Fruit fly (Drosophila melanogaster) whole organism, embryonic: ENCODE data around the gene Myo95E.

ENCODE experiments used
- Antp ChIP-seq: fragments of 200-800 bp; sonication (Bioruptor generic); optimal IDR thresholded peaks from 3 replicates; lab custom pipeline; 2016; ENCODE audit warnings: missing biosample characterization, missing genetic modification characterization
- Awh ChIP-seq: fragments of 200-800 bp; sonication (Bioruptor generic); IDR thresholded peaks from 2 replicates; pipeline ENCODE4, ENCODE4 v1.3.6; 2022; ENCODE audit warnings: missing biosample characterization, missing genetic modification characterization
- CG11456 ChIP-seq: fragments of 200-800 bp; sonication (Bioruptor generic); IDR thresholded peaks from 3 replicates; pipeline ENCODE4 v1.3.6; 2022; ENCODE audit warnings: missing biosample characterization, missing genetic modification characterization
- CG12155 ChIP-seq: fragments of 200-800 bp; sonication (Bioruptor generic); optimal IDR thresholded peaks from 3 replicates; lab custom pipeline; 2016; ENCODE audit warnings: missing biosample characterization, missing genetic modification characterization
- CG13296 ChIP-seq: fragments of 200-800 bp; sonication (Bioruptor generic); optimal IDR thresholded peaks from 3 replicates; lab custom pipeline; 2018; ENCODE audit warnings: missing biosample characterization, mild to moderate bottlenecking, missing genetic modification characterization
- CG16813 ChIP-seq: fragments of 200-800 bp; sonication (Bioruptor generic); IDR thresholded peaks from 3 replicates; pipeline ENCODE4 v1.3.6; 2022; ENCODE audit warnings: missing biosample characterization, missing genetic modification characterization; ENCODE audit not compliant: partially characterized antibody
- CG16863 ChIP-seq: fragments of 200-800 bp; sonication (Bioruptor generic); optimal IDR thresholded peaks from 3 replicates; lab custom pipeline; 2016; ENCODE audit warnings: missing biosample characterization, missing genetic modification characterization
- CG17328 ChIP-seq: fragments of 200-800 bp; sonication (Bioruptor generic); IDR thresholded peaks from 2 replicates; pipeline ENCODE4 v1.3.6; 2022; ENCODE audit warnings: missing biosample characterization, missing genetic modification characterization
- CG17359 ChIP-seq: fragments of 200-800 bp; sonication (Bioruptor generic); optimal IDR thresholded peaks from 3 replicates; lab custom pipeline; 2018; ENCODE audit warnings: missing biosample characterization, mild to moderate bottlenecking, missing genetic modification characterization, moderate library complexity
- CG17612 ChIP-seq: fragments of 200-800 bp; sonication (Bioruptor generic); IDR thresholded peaks from 2 replicates; pipeline ENCODE4 v1.3.6; 2022; ENCODE audit warnings: missing biosample characterization, missing genetic modification characterization
- CG2116 ChIP-seq: fragments of 200-800 bp; sonication (Bioruptor generic); optimal IDR thresholded peaks from 3 replicates; lab custom pipeline; 2018; ENCODE audit warnings: missing biosample characterization, mild to moderate bottlenecking, missing genetic modification characterization
- CG5953 ChIP-seq: fragments of 200-800 bp; sonication (Bioruptor generic); IDR thresholded peaks from 2 replicates; pipeline ENCODE4 v1.3.6; 2022; ENCODE audit warnings: missing biosample characterization, missing genetic modification characterization
- CG6813 ChIP-seq: fragments of 200-800 bp; sonication (Bioruptor generic); optimal IDR thresholded peaks from 2 replicates; lab custom pipeline; 2017; ENCODE audit warnings: missing biosample characterization, missing genetic modification characterization, mild to moderate bottlenecking, moderate library complexity, missing genetic modification reagents
- CG6854 ChIP-seq: fragments of 200-800 bp; sonication (Bioruptor generic); optimal IDR thresholded peaks from 3 replicates; lab custom pipeline; 2017; ENCODE audit warnings: missing biosample characterization, mild to moderate bottlenecking, missing genetic modification characterization
- CG7271 ChIP-seq: fragments of 200-800 bp; sonication (Bioruptor generic); optimal IDR thresholded peaks from 2 replicates; lab custom pipeline; 2018; ENCODE audit warnings: missing biosample characterization, mild to moderate bottlenecking, missing genetic modification characterization, moderate library complexity
- CG7839 ChIP-seq: fragments of 200-800 bp; sonication (Bioruptor generic); optimal IDR thresholded peaks from 3 replicates; lab custom pipeline; 2018; ENCODE audit warnings: missing biosample characterization, mild to moderate bottlenecking, missing genetic modification characterization, moderate library complexity
- CG8944 ChIP-seq: fragments of 200-800 bp; sonication (Bioruptor generic); optimal IDR thresholded peaks from 3 replicates; lab custom pipeline; 2016; ENCODE audit warnings: missing biosample characterization, missing genetic modification characterization
- CG9876 ChIP-seq: fragments of 200-800 bp; sonication (Bioruptor generic); optimal IDR thresholded peaks from 2 replicates; lab custom pipeline; 2016; ENCODE audit warnings: missing biosample characterization, missing genetic modification characterization
- CHES-1-like ChIP-seq: fragments of 200-800 bp; sonication (Bioruptor generic); optimal IDR thresholded peaks from 2 replicates; lab custom pipeline; 2016; ENCODE audit warnings: missing biosample characterization, missing genetic modification characterization
- CrebB ChIP-seq: fragments of 200-800 bp; sonication (Bioruptor generic); optimal IDR thresholded peaks from 3 replicates; lab custom pipeline; 2018; ENCODE audit warnings: missing biosample characterization, mild to moderate bottlenecking, missing genetic modification characterization
- Dll ChIP-seq: fragments of 200-800 bp; sonication (Bioruptor generic); IDR thresholded peaks from 4 replicates; pipeline ENCODE4 v1.3.6; 2022; ENCODE audit warnings: missing biosample characterization, missing genetic modification characterization; ENCODE audit not compliant: partially characterized antibody
- Elba2 ChIP-seq: fragments of 200-800 bp; sonication (Bioruptor generic); optimal IDR thresholded peaks from 3 replicates; lab custom pipeline; 2016; ENCODE audit warnings: missing biosample characterization, missing genetic modification characterization
- Hmx ChIP-seq: fragments of 200-800 bp; sonication (Bioruptor generic); optimal IDR thresholded peaks from 2 replicates; lab custom pipeline; 2016; ENCODE audit warnings: missing biosample characterization, missing genetic modification characterization
- Hr51 ChIP-seq, 2 experiments: fragments of 200-800 bp; sonication (Bioruptor generic); optimal IDR thresholded peaks; 2 replicates in 1 of 2; 3 replicates in 1 of 2; lab custom pipeline; 2016 to 2018; ENCODE audit warnings: missing biosample characterization in 2 of 2, missing genetic modification characterization in 2 of 2, mild to moderate bottlenecking in 1 of 2, moderate library complexity in 1 of 2
- Hr78 ChIP-seq, 2 experiments: fragments of 200-800 bp in 1 of 2; fragments of >200 bp in 1 of 2; sonication (Bioruptor generic) in 1 of 2; optimal IDR thresholded peaks; 2 replicates each; lab custom pipeline; 2017 to 2019; ENCODE audit warnings: missing biosample characterization in 2 of 2, missing genetic modification characterization in 2 of 2, mild to moderate bottlenecking in 1 of 2, moderate library complexity in 1 of 2
- Mad ChIP-seq: fragments of 200-800 bp; sonication (Bioruptor generic); optimal IDR thresholded peaks from 2 replicates; lab custom pipeline; 2016; ENCODE audit warnings: missing biosample characterization, missing genetic modification characterization
- Meics ChIP-seq: fragments of 200-800 bp; sonication (Bioruptor generic); optimal IDR thresholded peaks from 2 replicates; lab custom pipeline; 2017; ENCODE audit warnings: missing biosample characterization, mild to moderate bottlenecking, missing genetic modification characterization
- Optix ChIP-seq: fragments of 200-800 bp; sonication (Bioruptor generic); IDR thresholded peaks from 3 replicates; pipeline ENCODE4 v1.3.6; 2022; ENCODE audit warnings: missing biosample characterization, missing genetic modification characterization
- PHDP ChIP-seq: fragments of 200-800 bp; sonication (Bioruptor generic); optimal IDR thresholded peaks from 3 replicates; lab custom pipeline; 2018; ENCODE audit warnings: missing biosample characterization, mild to moderate bottlenecking, missing genetic modification characterization, moderate library complexity
- Poxn ChIP-seq: fragments of 200-800 bp; sonication (Bioruptor generic); IDR thresholded peaks from 2 replicates; pipeline ENCODE4 v1.3.6; 2022; ENCODE audit warnings: missing biosample characterization, missing genetic modification characterization
- Sin3A ChIP-seq: fragments of >200 bp; optimal IDR thresholded peaks from 2 replicates; lab custom pipeline; 2018
- Sox100B ChIP-seq: fragments of 200-800 bp; sonication (Bioruptor generic); optimal IDR thresholded peaks from 3 replicates; lab custom pipeline; 2018; ENCODE audit warnings: missing biosample characterization, mild to moderate bottlenecking, missing genetic modification characterization
- ewg ChIP-seq: fragments of 200-800 bp; sonication (Bioruptor generic); optimal IDR thresholded peaks from 3 replicates; lab custom pipeline; 2017; ENCODE audit warnings: mild to moderate bottlenecking, missing biosample characterization, missing genetic modification reagents, missing genetic modification characterization
- gsb-n ChIP-seq: fragments of 200-800 bp; sonication (Bioruptor generic); optimal IDR thresholded peaks from 3 replicates; lab custom pipeline; 2018; ENCODE audit warnings: missing biosample characterization, mild to moderate bottlenecking, missing genetic modification characterization
- insv ChIP-seq, 2 experiments: fragments of 200-800 bp; sonication (Bioruptor generic); optimal IDR thresholded peaks; 3 replicates each; lab custom pipeline; 2016 to 2018; ENCODE audit warnings: missing biosample characterization in 2 of 2, missing genetic modification characterization in 2 of 2
- lbe ChIP-seq: fragments of 200-800 bp; sonication (Bioruptor generic); optimal IDR thresholded peaks from 2 replicates; lab custom pipeline; 2016; ENCODE audit warnings: missing biosample characterization, mild to moderate bottlenecking, missing genetic modification characterization
- lilli ChIP-seq: fragments of 200-800 bp; sonication (Bioruptor generic); optimal IDR thresholded peaks from 3 replicates; lab custom pipeline; 2016; ENCODE audit warnings: missing biosample characterization, missing genetic modification characterization
- lov ChIP-seq, 2 experiments: fragments of 200-800 bp in 1 of 2; fragments of >200 bp in 1 of 2; sonication (Bioruptor generic) in 1 of 2; IDR thresholded peaks in 1 of 2; optimal IDR thresholded peaks in 1 of 2; 2 replicates in 1 of 2; 3 replicates in 1 of 2; pipeline versions ENCODE4 v1.3.6 to Lab custom; 2017 to 2022; ENCODE audit warnings: missing biosample characterization in 1 of 2, missing genetic modification characterization in 1 of 2
- luna ChIP-seq: fragments of 200-800 bp; sonication (Bioruptor generic); optimal IDR thresholded peaks from 2 replicates; lab custom pipeline; 2016; ENCODE audit warnings: missing biosample characterization, missing genetic modification characterization
- nerfin-1 ChIP-seq: fragments of 200-800 bp; sonication (Bioruptor generic); optimal IDR thresholded peaks from 3 replicates; lab custom pipeline; 2019; ENCODE audit warnings: missing biosample characterization, mild to moderate bottlenecking, missing genetic modification characterization, moderate library complexity
- nmo ChIP-seq: fragments of 200-800 bp; sonication (Bioruptor generic); optimal IDR thresholded peaks from 2 replicates; lab custom pipeline; 2018; ENCODE audit warnings: missing biosample characterization, mild to moderate bottlenecking, missing genetic modification characterization, moderate library complexity
- pho ChIP-seq: fragments of 200-800 bp; sonication (Bioruptor generic); optimal IDR thresholded peaks from 2 replicates; lab custom pipeline; 2016; ENCODE audit warnings: missing biosample characterization, missing genetic modification characterization
- pnt ChIP-seq: fragments of 200-800 bp; sonication (Bioruptor generic); optimal IDR thresholded peaks from 3 replicates; lab custom pipeline; 2016; ENCODE audit warnings: missing biosample characterization, missing genetic modification characterization
- sens ChIP-seq: fragments of 200-800 bp; sonication (Bioruptor generic); peaks from one replicate; lab custom pipeline; 2016; ENCODE audit warnings: missing biosample characterization, missing genetic modification characterization
- slou ChIP-seq: fragments of 200-800 bp; sonication (Bioruptor generic); optimal IDR thresholded peaks from 3 replicates; lab custom pipeline; 2016; ENCODE audit warnings: missing biosample characterization, missing genetic modification characterization
- sna ChIP-seq: fragments of 200-800 bp; sonication (Bioruptor generic); IDR thresholded peaks from 2 replicates; pipeline ENCODE4 v1.3.6; 2022; ENCODE audit warnings: missing biosample characterization, missing genetic modification characterization; ENCODE audit not compliant: partially characterized antibody
- tna ChIP-seq: fragments of 200-800 bp; sonication (Bioruptor generic); IDR thresholded peaks from 2 replicates; pipeline ENCODE4 v1.3.6; 2022; ENCODE audit warnings: missing biosample characterization, missing genetic modification characterization; ENCODE audit not compliant: partially characterized antibody
- ttk ChIP-seq: fragments of 200-800 bp; sonication (Bioruptor generic); IDR thresholded peaks from 2 replicates; pipeline ENCODE4 v2.1.2; 2022; ENCODE audit warnings: missing biosample characterization, missing genetic modification characterization
- zen ChIP-seq: fragments of 200-800 bp; sonication (Bioruptor generic); optimal IDR thresholded peaks from 3 replicates; lab custom pipeline; 2018; ENCODE audit warnings: missing biosample characterization, mild to moderate bottlenecking, missing genetic modification characterization, moderate library complexity

Gene Myo95E

DNA sequence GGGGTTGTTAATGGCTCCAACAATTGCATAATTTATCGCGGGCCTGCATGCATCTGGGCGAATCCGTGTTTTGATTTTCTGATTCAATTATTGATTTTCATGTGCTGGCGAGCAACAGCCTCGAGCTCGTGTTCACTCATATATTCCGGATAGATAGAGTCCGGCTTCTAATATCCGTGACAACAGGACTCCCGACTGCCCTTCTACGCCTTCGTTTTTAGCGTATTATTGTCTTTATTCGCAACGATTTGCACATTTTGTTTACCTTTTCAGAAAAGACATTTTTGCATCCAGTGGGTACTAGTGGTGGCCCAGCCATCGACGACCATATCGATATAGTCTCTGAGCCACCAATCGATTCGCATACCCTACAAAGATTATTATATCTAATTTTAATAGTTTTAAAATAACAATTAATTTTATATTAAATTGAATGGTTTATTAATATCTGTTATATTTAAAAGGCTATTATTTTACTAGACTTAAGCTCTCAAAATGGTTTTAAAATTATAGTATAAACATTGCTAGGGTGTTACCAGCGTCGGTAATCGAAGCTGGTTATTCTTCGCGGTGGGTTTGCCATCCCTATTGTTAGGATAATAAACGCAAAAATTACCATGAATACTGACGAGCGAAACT, at the start of gene Myo95E, which contains the start of gene TBC1d7 (continued):
- TF ChIP-seq insv (GFP tag; optimal IDR thresholded peaks at IDR 0.05; lab: Kevin White, UChicago) (no peak), lbe (peak; percentile 86), Hmx (no peak), CG6813 (GFP tag; lab: Kevin White, UChicago) (peak; percentile 65), ewg (GFP tag; lab: Kevin White, UChicago) (peak; percentile 72), nerfin-1 (tag; lab: Kevin White, UChicago) (peak; percentile 78), ttk (GFP tag; lab: Robert Waterston, UW) (peak; percentile 92), CG11456 (GFP tag; lab: Robert Waterston, UW) (peak; percentile 87), PHDP (tag; lab: Kevin White, UChicago) (peak; percentile 90), CG16813 (GFP tag; lab: Robert Waterston, UW) (peak; percentile 75), sens (GFP tag; lab: Kevin White, UChicago) (peak; percentile 88), Dll (GFP tag; lab: Robert Waterston, UW) (peak; percentile 88), luna (GFP tag; lab: Kevin White, UChicago) (no peak), CG13296 (GFP tag; lab: Kevin White, UChicago) (peak; percentile 81), CG8944 (GFP tag; lab: Kevin White, UChicago) (peak; percentile 41), lov (optimal IDR thresholded peaks at IDR 0.05; lab: Kevin White, UChicago) (no peak), lov (GFP tag; IDR thresholded peaks at IDR 0.05; lab: Robert Waterston, UW) (peak; percentile 75; the same call in 2 of the 3 replicates), CrebB (tag; lab: Kevin White, UChicago) (peak; percentile 60), Mad (GFP tag; lab: Kevin White, UChicago) (peak; percentile 60), Meics (peak; percentile 88), sna (GFP tag; lab: Robert Waterston, UW) (peak; percentile 66; the same call in 1 of the 2 replicates), CG2116 (GFP tag; lab: Kevin White, UChicago) (peak; percentile 80), CG7271 (peak; percentile 60), CG12155 (GFP tag; lab: Kevin White, UChicago) (peak; percentile 79), nmo (GFP tag; lab: Kevin White, UChicago) (peak; percentile 95), Hr51 (GFP tag; optimal IDR thresholded peaks at IDR 0.05; lab: Kevin White, UChicago) (peak; percentile 33 to 91), slou (GFP tag; lab: Kevin White, UChicago) (peak; percentile 60), Awh (GFP tag; lab: Robert Waterston, UW) (peak; percentile 92), Sin3A (lab: Kevin White, UChicago) (peak; percentile 5), Hr78 (GFP tag; optimal IDR thresholded peaks at IDR 0.05; lab: Kevin White, UChicago) (no peak), Sox100B (GFP tag; lab: Kevin White, UChicago) (peak; percentile 86), zen (peak; percentile 80), Antp (peak; percentile 27), CG16863 (peak; percentile 6), CG7839 (tag; lab: Kevin White, UChicago) (peak; percentile 92), CG5953 (GFP tag; lab: Robert Waterston, UW) (peak; percentile 89), tna (GFP tag; lab: Robert Waterston, UW) (no peak), CG17612 (GFP tag; lab: Robert Waterston, UW) (peak; percentile 65; the same call in 1 of the 2 replicates), pnt (GFP tag; lab: Kevin White, UChicago) (peak; percentile 9), gsb-n (tag; lab: Kevin White, UChicago) (no peak), pho (GFP tag; lab: Kevin White, UChicago) (peak; percentile 27), CG17328 (peak; percentile 79), Poxn (GFP tag; lab: Robert Waterston, UW) (no peak; the same call in 1 of the 2 replicates), Optix (peak; percentile 88), CG17359 (tag; lab: Kevin White, UChicago) (peak; percentile 88), CG6854 (GFP tag; lab: Kevin White, UChicago) (peak; percentile 63), CHES-1-like (GFP tag; lab: Kevin White, UChicago) (peak; percentile 48), Elba2 (GFP tag; lab: Kevin White, UChicago) (peak; percentile 48), lilli (peak; percentile 79), CG9876 (no peak)
